Worm (Caenorhabditis elegans) whole organism, L1 larva: Measurements from ENCODE around the gene F53A9.9.

Source experiments
- ceh-82 ChIP-seq, 3 experiments: fragments of 150-350 bp in 1 of 3; sonication (generic microtip) in 2 of 3; optimal IDR thresholded peaks; 2 replicates each; lab custom pipeline; 2014 to 2017; ENCODE audit warnings: missing biosample characterization in 3 of 3, missing genetic modification characterization in 3 of 3
- rnt-1 ChIP-seq: sonication (generic microtip); optimal IDR thresholded peaks from 2 replicates; lab custom pipeline; 2016; ENCODE audit warnings: mild to moderate bottlenecking, missing genetic modification characterization, moderate library complexity, missing compliant biosample characterization

ce11 chrX:8761497-8761896 lies 40.9 kb upstream of the F53A9.9 start, which contains the start of gene M02D8.5:
- TF ChIP-seq rnt-1 (tag; lab: Kevin White, UChicago) (no peak), ceh-82 (tag; optimal IDR thresholded peaks at IDR 0.05; lab: Kevin White, UChicago) (no peak)
